Worm (Caenorhabditis elegans): ENCODE results near the gene K08F8.7.

The K08F8.7 gene

ce11 chrII:8740326-8740949 is 14.7 kb downstream of the K08F8.7 start:
- TF ChIP-seq ets-7 (tag; optimal IDR thresholded peaks at IDR 0.05) (no peak), hnd-1 (tag; optimal IDR thresholded peaks at IDR 0.05) (no peak), tra-4 (tag; optimal IDR thresholded peaks at IDR 0.05) (no peak), pes-1 (GFP tag; IDR thresholded peaks at IDR 0.05) (no peak), tbx-11 (GFP tag; IDR thresholded peaks at IDR 0.05) (no peak), scrt-1 (GFP tag; IDR thresholded peaks at IDR 0.05) (no peak)

- TF ChIP-seq B0310.2 (tag; optimal IDR thresholded peaks at IDR 0.05) = no peak
- TF ChIP-seq hnd-1 (tag; optimal IDR thresholded peaks at IDR 0.05) = no peak
- no peak for TF ChIP-seq pes-1 (GFP tag; IDR thresholded peaks at IDR 0.05)
- no peak for TF ChIP-seq flt-1 (GFP tag; IDR thresholded peaks at IDR 0.05)
- TF ChIP-seq ceh-13 (GFP tag; optimal IDR thresholded peaks at IDR 0.05) = no peak
- no peak for TF ChIP-seq scrt-1 (GFP tag; IDR thresholded peaks at IDR 0.05)
- no peak for TF ChIP-seq tbx-11 (GFP tag; IDR thresholded peaks at IDR 0.05)
- no peak for TF ChIP-seq aly-1 (tag; optimal IDR thresholded peaks at IDR 0.05)
- no peak for TF ChIP-seq hmbx-1 (tag; optimal IDR thresholded peaks at IDR 0.05)
- TF ChIP-seq tra-4 (tag; optimal IDR thresholded peaks at IDR 0.05) = no peak
- no peak for TF ChIP-seq tbx-37 (GFP tag; conservative IDR thresholded peaks at IDR 0.05)
- no peak for TF ChIP-seq ceh-36 (tag; optimal IDR thresholded peaks at IDR 0.05)
- TF ChIP-seq ama-1 (optimal IDR thresholded peaks at IDR 0.05) = no peak
- TF ChIP-seq ets-7 (tag; optimal IDR thresholded peaks at IDR 0.05) = no peak
- no peak for TF ChIP-seq hmg-4 (GFP tag; optimal IDR thresholded peaks at IDR 0.05)
- no peak for TF ChIP-seq F13C5.2 (tag; optimal IDR thresholded peaks at IDR 0.05)
- TF ChIP-seq sea-1 (GFP tag; conservative IDR thresholded peaks at IDR 0.05) = no peak
Observed at ce11 chrII:8738955-8739354, 16.2 kb downstream of the K08F8.7 start.

- TF ChIP-seq flt-1 (GFP tag; IDR thresholded peaks at IDR 0.05) = no peak
Observed at ce11 chrII:8738244-8738643, 16.9 kb downstream of the K08F8.7 start.

- no peak for TF ChIP-seq tbx-11 (GFP tag; IDR thresholded peaks at IDR 0.05)
- no peak for TF ChIP-seq F13C5.2 (tag; optimal IDR thresholded peaks at IDR 0.05)
- TF ChIP-seq scrt-1 (GFP tag; IDR thresholded peaks at IDR 0.05) = no peak
- no peak for TF ChIP-seq B0310.2 (tag; optimal IDR thresholded peaks at IDR 0.05)
- TF ChIP-seq pes-1 (GFP tag; IDR thresholded peaks at IDR 0.05) = no peak
- no peak for TF ChIP-seq ceh-36 (tag; optimal IDR thresholded peaks at IDR 0.05)
- no peak for TF ChIP-seq hnd-1 (tag; optimal IDR thresholded peaks at IDR 0.05)
- TF ChIP-seq tbx-37 (GFP tag; conservative IDR thresholded peaks at IDR 0.05) = no peak
- TF ChIP-seq ceh-13 (GFP tag; optimal IDR thresholded peaks at IDR 0.05) = no peak
Observed at ce11 chrII:8737456-8737855, 17.7 kb downstream of the K08F8.7 start, which contains the start of gene idpb-4. idpb-4 (minus strand) TSS chrII:8737556.

ce11 chrII:8733627-8734026 is 21.5 kb downstream of the K08F8.7 start:
- TF ChIP-seq B0310.2 (tag; optimal IDR thresholded peaks at IDR 0.05) (no peak), F13C5.2 (tag; optimal IDR thresholded peaks at IDR 0.05) (no peak), ets-7 (tag; optimal IDR thresholded peaks at IDR 0.05) (no peak), pes-1 (GFP tag; IDR thresholded peaks at IDR 0.05) (no peak), tbx-11 (GFP tag; IDR thresholded peaks at IDR 0.05) (no peak), ama-1 (optimal IDR thresholded peaks at IDR 0.05) (no peak), scrt-1 (GFP tag; IDR thresholded peaks at IDR 0.05) (no peak), ceh-13 (GFP tag; optimal IDR thresholded peaks at IDR 0.05) (no peak), tra-4 (tag; optimal IDR thresholded peaks at IDR 0.05) (no peak), tbx-37 (GFP tag; conservative IDR thresholded peaks at IDR 0.05) (no peak), sea-1 (GFP tag; conservative IDR thresholded peaks at IDR 0.05) (no peak), ceh-36 (tag; optimal IDR thresholded peaks at IDR 0.05) (no peak), flt-1 (GFP tag; IDR thresholded peaks at IDR 0.05) (no peak), aly-1 (tag; optimal IDR thresholded peaks at IDR 0.05) (no peak), hmg-4 (GFP tag; optimal IDR thresholded peaks at IDR 0.05) (no peak), hmbx-1 (tag; optimal IDR thresholded peaks at IDR 0.05) (no peak), hnd-1 (tag; optimal IDR thresholded peaks at IDR 0.05) (no peak)

- no peak for TF ChIP-seq sea-1 (GFP tag; conservative IDR thresholded peaks at IDR 0.05)
- TF ChIP-seq hnd-1 (tag; optimal IDR thresholded peaks at IDR 0.05) = no peak
- no peak for TF ChIP-seq aly-1 (tag; optimal IDR thresholded peaks at IDR 0.05)
- no peak for TF ChIP-seq flt-1 (GFP tag; IDR thresholded peaks at IDR 0.05)
- TF ChIP-seq B0310.2 (tag; optimal IDR thresholded peaks at IDR 0.05) = no peak
- TF ChIP-seq tbx-37 (GFP tag; conservative IDR thresholded peaks at IDR 0.05) = no peak
- no peak for TF ChIP-seq ama-1 (optimal IDR thresholded peaks at IDR 0.05)
- TF ChIP-seq pes-1 (GFP tag; IDR thresholded peaks at IDR 0.05) = no peak
- TF ChIP-seq hmg-4 (GFP tag; optimal IDR thresholded peaks at IDR 0.05) = no peak
- TF ChIP-seq ets-7 (tag; optimal IDR thresholded peaks at IDR 0.05) = no peak
- no peak for TF ChIP-seq ceh-36 (tag; optimal IDR thresholded peaks at IDR 0.05)
- no peak for TF ChIP-seq ceh-13 (GFP tag; optimal IDR thresholded peaks at IDR 0.05)
- no peak for TF ChIP-seq scrt-1 (GFP tag; IDR thresholded peaks at IDR 0.05)
- no peak for TF ChIP-seq tra-4 (tag; optimal IDR thresholded peaks at IDR 0.05)
- TF ChIP-seq F13C5.2 (tag; optimal IDR thresholded peaks at IDR 0.05) = no peak
- TF ChIP-seq hmbx-1 (tag; optimal IDR thresholded peaks at IDR 0.05) = no peak
- TF ChIP-seq tbx-11 (GFP tag; IDR thresholded peaks at IDR 0.05) = no peak
Observed at ce11 chrII:8732339-8733100, 22.6 kb downstream of the K08F8.7 start, which contains the start of gene rol-6. rol-6 (plus strand) TSS chrII:8733050.

- TF ChIP-seq pes-1 (GFP tag; IDR thresholded peaks at IDR 0.05) (no peak), B0310.2 (tag; optimal IDR thresholded peaks at IDR 0.05) (no peak), hmg-4 (GFP tag; optimal IDR thresholded peaks at IDR 0.05) (no peak), sea-1 (GFP tag; conservative IDR thresholded peaks at IDR 0.05) (no peak), hmbx-1 (tag; optimal IDR thresholded peaks at IDR 0.05) (no peak), tra-4 (tag; optimal IDR thresholded peaks at IDR 0.05) (no peak)
Observed at ce11 chrII:8731736-8732229, 23.4 kb downstream of the K08F8.7 start.

All from whole organism, early embryonic.